Worm (Caenorhabditis elegans): ENCODE results near the gene T24E12.10.

ce11 chrII:3793336-3793735, 20.3 kb upstream of the T24E12.10 start, which contains the start of gene fbxb-99:
- TF ChIP-seq ama-1 (optimal IDR thresholded peaks at IDR 0.05): no peak
- TF ChIP-seq nhr-11 (tag; optimal IDR thresholded peaks at IDR 0.05): no peak
- no peak for TF ChIP-seq pqm-1 (tag; optimal IDR thresholded peaks at IDR 0.05)
- TF ChIP-seq pha-4 (tag; optimal IDR thresholded peaks at IDR 0.05): no peak
- no peak for TF ChIP-seq sdc-2 (tag; optimal IDR thresholded peaks at IDR 0.05)
- no peak for TF ChIP-seq unc-86 (tag; optimal IDR thresholded peaks at IDR 0.05)
- no peak for TF ChIP-seq C38D4.7 (GFP tag; optimal IDR thresholded peaks at IDR 0.05)
- no peak for TF ChIP-seq ceh-45 (GFP tag; IDR thresholded peaks at IDR 0.05)
- TF ChIP-seq fkh-6 (tag; optimal IDR thresholded peaks at IDR 0.05): no peak
- no peak for TF ChIP-seq che-1 (tag; optimal IDR thresholded peaks at IDR 0.05)
- no peak for TF ChIP-seq tbx-2 (tag; optimal IDR thresholded peaks at IDR 0.05)
